Worm (Caenorhabditis elegans): ENCODE results near the gene znf-593.
A peak's percentile ranks its signal among the peaks of the same experiment; 100 is the strongest.

znf-593 gene

DNA sequence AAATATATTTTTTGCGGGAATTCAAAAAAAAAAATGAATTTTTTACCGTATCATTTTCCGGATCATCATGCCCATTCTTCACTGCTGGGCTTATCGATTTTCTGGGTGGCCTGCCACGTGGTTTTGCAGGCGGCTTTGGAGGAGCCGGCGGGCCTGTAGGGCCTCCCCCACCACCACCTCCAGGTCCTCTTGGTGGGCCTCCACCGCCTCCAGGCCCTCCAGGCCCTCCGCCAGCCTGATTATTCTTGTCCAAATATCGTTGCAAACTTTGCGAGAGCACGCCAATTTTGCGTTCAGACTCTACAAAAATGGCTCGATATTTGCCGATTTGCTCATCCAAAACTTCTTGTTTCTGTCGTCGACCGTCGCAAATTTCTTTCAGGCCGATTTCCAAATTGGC, 32.6 kb upstream of the znf-593 start:
- no peak for TF ChIP-seq aly-2 (tag; optimal IDR thresholded peaks at IDR 0.05)
- TF ChIP-seq set-16 (GFP tag; IDR thresholded peaks at IDR 0.05): peak; percentile 92

DNA sequence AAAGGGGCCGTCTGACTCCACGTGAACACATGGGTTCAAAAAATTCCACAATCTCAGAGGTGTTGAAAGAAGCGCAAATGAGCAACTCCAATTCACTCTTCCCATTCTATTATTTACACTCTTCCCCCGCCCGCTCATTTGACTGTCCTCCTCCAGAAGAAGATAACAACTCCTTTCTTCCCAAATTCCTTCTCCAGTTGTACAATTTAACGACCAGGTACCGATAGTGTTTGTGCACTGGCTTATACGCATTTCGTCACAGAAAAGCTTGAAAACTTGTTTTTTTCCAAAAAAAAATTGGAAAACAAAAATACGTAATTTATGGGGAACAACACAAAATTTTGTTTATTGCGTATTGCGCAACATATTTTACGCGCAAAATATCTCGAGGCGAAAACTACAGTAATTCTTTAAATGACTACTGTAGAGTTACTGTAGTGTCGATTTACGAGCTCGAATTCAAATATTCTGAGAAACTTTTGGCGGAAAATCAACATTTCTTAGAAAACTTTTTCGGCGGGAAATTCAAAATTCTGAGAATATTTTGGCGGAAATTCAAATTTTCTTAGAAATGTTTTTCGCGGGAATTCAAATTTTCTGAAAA, 30.9 kb upstream of the znf-593 start:
- TF ChIP-seq nhr-25 (tag; optimal IDR thresholded peaks at IDR 0.05; ENCODE audit: borderline replicate concordance, insufficient read depth): no peak
- no peak for TF ChIP-seq dpl-1 (GFP tag; optimal IDR thresholded peaks at IDR 0.05)
- no peak for TF ChIP-seq daf-16 (GFP tag; optimal IDR thresholded peaks at IDR 0.05)
- TF ChIP-seq daf-16 (tag; optimal IDR thresholded peaks at IDR 0.05): peak; percentile 79
- peak; percentile 61 for TF ChIP-seq pqm-1 (tag; optimal IDR thresholded peaks at IDR 0.05)
- TF ChIP-seq nhr-28 (tag; optimal IDR thresholded peaks at IDR 0.05): peak; percentile 57
- no peak for TF ChIP-seq nhr-111 (GFP tag; optimal IDR thresholded peaks at IDR 0.05)
- no peak for TF ChIP-seq mep-1 (tag; optimal IDR thresholded peaks at IDR 0.05)
- peak in 1 of 2 experiments; percentile 62 for TF ChIP-seq unc-62 (GFP tag; optimal IDR thresholded peaks at IDR 0.05 in 1 of 2)
- TF ChIP-seq unc-62 (tag; optimal IDR thresholded peaks at IDR 0.05): no peak
- TF ChIP-seq php-3 (GFP tag; IDR thresholded peaks at IDR 0.05): no peak
- no peak for TF ChIP-seq lin-39 (tag; optimal IDR thresholded peaks at IDR 0.05)
- no peak for TF ChIP-seq ces-1 (GFP tag; optimal IDR thresholded peaks at IDR 0.05)
- TF ChIP-seq hlh-11 (tag; optimal IDR thresholded peaks at IDR 0.05): peak; percentile 1

DNA sequence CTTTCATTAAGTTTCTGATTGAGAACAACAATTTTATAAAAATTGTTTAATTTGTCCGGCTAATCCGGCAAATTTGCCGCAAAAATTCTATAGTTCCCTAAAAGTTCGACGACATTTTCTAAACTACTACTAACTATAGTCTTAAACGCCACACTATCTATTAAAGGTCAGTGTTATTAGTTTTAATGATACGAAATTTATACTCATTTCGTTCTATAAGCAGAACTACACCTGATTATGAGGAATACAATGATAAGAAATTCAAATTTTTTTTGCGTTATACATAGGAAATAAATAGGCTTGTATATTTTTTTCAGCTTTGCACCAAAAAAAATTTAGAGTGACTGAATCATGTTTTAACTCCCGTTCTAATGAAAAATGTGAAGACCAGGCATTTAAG, 29.9 kb upstream of the znf-593 start:
- no peak for TF ChIP-seq daf-16 (GFP tag; optimal IDR thresholded peaks at IDR 0.05)
- TF ChIP-seq daf-16 (tag; optimal IDR thresholded peaks at IDR 0.05): peak; percentile 26
- TF ChIP-seq unc-39 (tag; optimal IDR thresholded peaks at IDR 0.05): no peak
- no peak for TF ChIP-seq lsy-2 (tag; optimal IDR thresholded peaks at IDR 0.05)
- TF ChIP-seq nhr-28 (tag; optimal IDR thresholded peaks at IDR 0.05): peak; percentile 61

DNA sequence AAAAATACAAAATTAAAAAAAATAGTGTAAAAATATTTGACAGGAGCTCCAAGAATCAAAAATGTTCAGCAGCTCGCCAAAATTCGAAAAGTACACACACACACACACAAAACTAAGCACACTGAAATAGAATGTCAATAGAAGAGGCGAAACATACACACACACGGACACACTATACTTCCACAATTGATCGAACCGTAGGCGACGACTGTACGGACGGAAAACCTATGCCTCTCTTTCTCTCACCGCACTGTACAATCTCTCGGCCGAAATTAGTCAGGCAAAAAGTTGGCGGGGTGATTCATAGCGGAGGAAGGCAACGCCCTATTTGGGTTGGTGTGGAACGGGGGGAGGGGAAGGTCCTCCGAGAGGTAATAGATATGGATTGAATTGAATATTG, 29.0 kb upstream of the znf-593 start:
- no peak for TF ChIP-seq Y48G9A.11 (GFP tag; IDR thresholded peaks at IDR 0.05)
- TF ChIP-seq hlh-11 (tag; optimal IDR thresholded peaks at IDR 0.05): peak; percentile 62
- no peak for TF ChIP-seq spr-3 (GFP tag; optimal IDR thresholded peaks at IDR 0.05)
- TF ChIP-seq mdl-1 (tag; optimal IDR thresholded peaks at IDR 0.05): no peak
- TF ChIP-seq pha-4 (GFP tag; IDR thresholded peaks at IDR 0.05): no peak
- peak; percentile 60 for TF ChIP-seq pha-4 (tag; optimal IDR thresholded peaks at IDR 0.05)
- TF ChIP-seq tra-1 (GFP tag; IDR thresholded peaks at IDR 0.05): no peak
- no peak for TF ChIP-seq nhr-25 (tag; optimal IDR thresholded peaks at IDR 0.05; ENCODE audit: borderline replicate concordance, insufficient read depth)
- TF ChIP-seq lim-7 (GFP tag; IDR thresholded peaks at IDR 0.05): no peak
- TF ChIP-seq dve-1 (tag; optimal IDR thresholded peaks at IDR 0.05; ENCODE audit: insufficient read depth): peak; percentile 61
- no peak for TF ChIP-seq egl-43 (GFP tag; IDR thresholded peaks at IDR 0.05)
- TF ChIP-seq ceh-32 (tag; optimal IDR thresholded peaks at IDR 0.05; ENCODE audit: poor library complexity): no peak
- no peak for TF ChIP-seq dmd-9 (GFP tag; IDR thresholded peaks at IDR 0.05)
- TF ChIP-seq gei-8 (GFP tag; optimal IDR thresholded peaks at IDR 0.05): no peak
- peak; percentile 58 for TF ChIP-seq pqm-1 (tag; optimal IDR thresholded peaks at IDR 0.05)
- TF ChIP-seq F37D6.2 (tag; optimal IDR thresholded peaks at IDR 0.05): no peak
- no peak for TF ChIP-seq mdt-29 (GFP tag; IDR thresholded peaks at IDR 0.05)
- TF ChIP-seq php-3 (GFP tag; IDR thresholded peaks at IDR 0.05): 0 out of 2 replicates have a peak, but pooled peaks have one; percentile 33
- no peak for TF ChIP-seq daf-12 (tag; optimal IDR thresholded peaks at IDR 0.05)
- TF ChIP-seq set-16 (GFP tag; IDR thresholded peaks at IDR 0.05): no peak
- TF ChIP-seq lsy-2 (tag; optimal IDR thresholded peaks at IDR 0.05): peak in 1 of 2 experiments; percentile 22
- TF ChIP-seq lin-13 (GFP tag; optimal IDR thresholded peaks at IDR 0.05): peak; percentile 5
- no peak for TF ChIP-seq D1046.2 (GFP tag; IDR thresholded peaks at IDR 0.05)
- no peak for TF ChIP-seq skn-1 (tag; optimal IDR thresholded peaks at IDR 0.05)
- TF ChIP-seq fkh-10 (GFP tag; optimal IDR thresholded peaks at IDR 0.05): no peak
- TF ChIP-seq ceh-20 (GFP tag; IDR thresholded peaks at IDR 0.05): no peak
- TF ChIP-seq nhr-48 (tag; optimal IDR thresholded peaks at IDR 0.05): no peak
- no peak for TF ChIP-seq duxl-1 (tag; optimal IDR thresholded peaks at IDR 0.05; ENCODE audit: poor library complexity)
- TF ChIP-seq mes-2 (tag; optimal IDR thresholded peaks at IDR 0.05; ENCODE audit: poor library complexity, severe bottlenecking): peak; percentile 61
- no peak for TF ChIP-seq zip-2 (tag; optimal IDR thresholded peaks at IDR 0.05)
- TF ChIP-seq Y105C5A.15 (GFP tag; IDR thresholded peaks at IDR 0.05): no peak
- peak; percentile 54 for TF ChIP-seq mep-1 (tag; optimal IDR thresholded peaks at IDR 0.05)
- no peak for TF ChIP-seq nhr-111 (GFP tag; optimal IDR thresholded peaks at IDR 0.05)
- TF ChIP-seq nhr-77 (tag; optimal IDR thresholded peaks at IDR 0.05): no peak
